Worm (Caenorhabditis elegans) whole organism, young adult: Measurements from ENCODE around the gene polk-1.

ENCODE experiments used
- B0261.1 ChIP-seq: sonication (generic microtip); optimal IDR thresholded peaks from 2 replicates; lab custom pipeline; 2016; ENCODE audit warnings: mild to moderate bottlenecking, missing genetic modification characterization, moderate library complexity, missing compliant biosample characterization
- C06A6.2 ChIP-seq: fragments of 200-800 bp; sonication (Bioruptor generic); conservative IDR thresholded peaks from 2 replicates; pipeline ENCODE4 v1.3.6; 2022; ENCODE audit warnings: missing genetic modification characterization, missing compliant biosample characterization
- C17E4.6 ChIP-seq: fragments of 200-800 bp; sonication (Bioruptor generic); IDR thresholded peaks from 2 replicates; pipeline ENCODE4 v1.3.6; 2022; ENCODE audit warnings: missing genetic modification reagents, missing genetic modification characterization, missing compliant biosample characterization
- F10E7.11 ChIP-seq: sonication (generic microtip); optimal IDR thresholded peaks from 2 replicates; lab custom pipeline; 2017; ENCODE audit warnings: mild to moderate bottlenecking, missing genetic modification characterization, moderate library complexity, missing compliant biosample characterization
- F33H1.4 ChIP-seq: fragments of 200-800 bp; sonication (Bioruptor generic); IDR thresholded peaks from 2 replicates; pipeline ENCODE4 v1.3.6; 2022; ENCODE audit warnings: missing genetic modification reagents, missing genetic modification characterization, missing compliant biosample characterization
- F37B4.10 ChIP-seq: fragments of 200-800 bp; sonication (Bioruptor generic); IDR thresholded peaks from 2 replicates; pipeline ENCODE4 v1.3.6; 2022; ENCODE audit warnings: missing genetic modification characterization, missing compliant biosample characterization
- F52B5.7 ChIP-seq: sonication (generic microtip); optimal IDR thresholded peaks from 2 replicates; lab custom pipeline; 2016; ENCODE audit warnings: mild to moderate bottlenecking, missing genetic modification characterization, missing compliant biosample characterization
- K12H6.12 ChIP-seq: fragments of 200-800 bp; sonication (Bioruptor generic); optimal IDR thresholded peaks from 2 replicates; lab custom pipeline; 2018; ENCODE audit warnings: mild to moderate bottlenecking, missing genetic modification characterization, missing compliant biosample characterization
- ZK185.1 ChIP-seq: sonication (generic microtip); optimal IDR thresholded peaks from 2 replicates; lab custom pipeline; 2016; ENCODE audit warnings: mild to moderate bottlenecking, missing genetic modification characterization, missing compliant biosample characterization; ENCODE audit not compliant: poor library complexity, severe bottlenecking
- ama-1 ChIP-seq, 3 experiments: fragments of 150-350 bp in 1 of 3; sonication (generic microtip) in 2 of 3; optimal IDR thresholded peaks; 2 replicates each; lab custom pipeline; 2014 to 2018; ENCODE audit warnings: missing biosample characterization in 2 of 3, missing genetic modification characterization in 2 of 3, missing genetic modification reagents in 2 of 3
- aptf-2 ChIP-seq: fragments of 200-800 bp; sonication (Bioruptor generic); conservative IDR thresholded peaks from 2 replicates; pipeline ENCODE4 v1.3.6; 2022; ENCODE audit warnings: missing genetic modification reagents, missing genetic modification characterization, missing compliant biosample characterization
- atf-7 ChIP-seq: sonication (generic microtip); optimal IDR thresholded peaks from 2 replicates; lab custom pipeline; 2017; ENCODE audit warnings: mild to moderate bottlenecking, missing genetic modification characterization, missing compliant biosample characterization
- bed-1 ChIP-seq: fragments of 200-800 bp; sonication (Bioruptor generic); IDR thresholded peaks from 2 replicates; pipeline ENCODE4 v1.3.6; 2022; ENCODE audit warnings: missing genetic modification reagents, missing genetic modification characterization, missing compliant biosample characterization
- cebp-1 ChIP-seq, 2 experiments: fragments of 200-800 bp in 1 of 2; sonication (Bioruptor generic) in 1 of 2; sonication (generic microtip) in 1 of 2; IDR thresholded peaks in 1 of 2; optimal IDR thresholded peaks in 1 of 2; 2 replicates each; pipeline versions ENCODE4 v1.3.6 to Lab custom; 2017 to 2022; ENCODE audit warnings: missing compliant biosample characterization in 2 of 2, missing genetic modification characterization in 2 of 2, mild to moderate bottlenecking in 1 of 2, missing genetic modification reagents in 1 of 2, moderate library complexity in 1 of 2
- cebp-2 ChIP-seq: fragments of 200-800 bp; sonication (Bioruptor generic); IDR thresholded peaks from 2 replicates; pipeline ENCODE4 v1.3.6; 2022; ENCODE audit warnings: missing genetic modification characterization, missing compliant biosample characterization
- ceh-100 ChIP-seq: fragments of 200-800 bp; sonication (Bioruptor generic); IDR thresholded peaks from 2 replicates; pipeline ENCODE4 v1.3.6; 2022; ENCODE audit warnings: missing genetic modification reagents, missing genetic modification characterization, missing compliant biosample characterization
- ceh-91 ChIP-seq: fragments of 200-800 bp; sonication (Bioruptor generic); IDR thresholded peaks from 2 replicates; pipeline ENCODE4 v1.3.6; 2022; ENCODE audit warnings: missing genetic modification reagents, missing genetic modification characterization, missing compliant biosample characterization
- dpl-1 ChIP-seq: fragments of 150-350 bp; optimal IDR thresholded peaks from 2 replicates; lab custom pipeline; 2014; ENCODE audit warnings: missing biosample characterization, missing genetic modification reagents, missing genetic modification characterization
- egrh-3 ChIP-seq: fragments of 200-800 bp; sonication (Bioruptor generic); IDR thresholded peaks from 2 replicates; pipeline ENCODE4 v1.3.6; 2022; ENCODE audit warnings: missing genetic modification reagents, missing genetic modification characterization, missing compliant biosample characterization
- ets-4 ChIP-seq: fragments of 200-800 bp; sonication (Bioruptor generic); optimal IDR thresholded peaks from 2 replicates; lab custom pipeline; 2018; ENCODE audit warnings: mild to moderate bottlenecking, missing genetic modification characterization, missing compliant biosample characterization
- fkh-3 ChIP-seq: sonication (generic microtip); optimal IDR thresholded peaks from 2 replicates; lab custom pipeline; 2016; ENCODE audit warnings: mild to moderate bottlenecking, missing genetic modification characterization, missing compliant biosample characterization
- hlh-26 ChIP-seq: fragments of 200-800 bp; sonication (Bioruptor generic); conservative IDR thresholded peaks from 2 replicates; pipeline ENCODE4 v1.3.6; 2022; ENCODE audit warnings: missing genetic modification reagents, missing genetic modification characterization, missing compliant biosample characterization
- hmg-20 ChIP-seq: fragments of 200-800 bp; sonication (Bioruptor generic); IDR thresholded peaks from 2 replicates; pipeline ENCODE4 v1.3.6; 2022; ENCODE audit warnings: missing genetic modification reagents, missing genetic modification characterization, missing compliant biosample characterization
- let-607 ChIP-seq, 2 experiments: fragments of 200-800 bp in 1 of 2; sonication (Bioruptor generic) in 1 of 2; sonication (generic microtip) in 1 of 2; optimal IDR thresholded peaks; 2 replicates each; lab custom pipeline; 2016 to 2018; ENCODE audit warnings: mild to moderate bottlenecking in 2 of 2, missing compliant biosample characterization in 2 of 2, missing genetic modification characterization in 2 of 2, moderate library complexity in 2 of 2, missing genotype in 1 of 2
- lin-40 ChIP-seq: sonication (generic microtip); optimal IDR thresholded peaks from 2 replicates; lab custom pipeline; 2016; ENCODE audit warnings: missing genetic modification characterization, mild to moderate bottlenecking, missing compliant biosample characterization, missing genotype, missing genetic modification reagents
- lir-1 ChIP-seq: fragments of 200-800 bp; sonication (Bioruptor generic); conservative IDR thresholded peaks from 2 replicates; pipeline ENCODE4 v1.3.6; 2022; ENCODE audit warnings: missing genetic modification reagents, missing genetic modification characterization, missing compliant biosample characterization
- mel-28 ChIP-seq: sonication (generic microtip); optimal IDR thresholded peaks from 2 replicates; lab custom pipeline; 2016; ENCODE audit warnings: borderline replicate concordance, mild to moderate bottlenecking, missing genetic modification characterization, missing compliant biosample characterization
- mes-4 ChIP-seq: sonication (generic microtip); optimal IDR thresholded peaks from 2 replicates; lab custom pipeline; 2016; ENCODE audit warnings: missing genotype, missing genetic modification characterization, missing compliant biosample characterization
- nfyb-1 ChIP-seq: fragments of 200-800 bp; sonication (Bioruptor generic); IDR thresholded peaks from 2 replicates; pipeline ENCODE4 v1.3.6; 2022; ENCODE audit warnings: missing genetic modification reagents, missing genetic modification characterization, missing compliant biosample characterization
- nhr-80 ChIP-seq: sonication (generic microtip); optimal IDR thresholded peaks from 2 replicates; lab custom pipeline; 2016; ENCODE audit warnings: missing genetic modification characterization, missing compliant biosample characterization
- nhr-90 ChIP-seq: sonication (generic microtip); optimal IDR thresholded peaks from 2 replicates; lab custom pipeline; 2016; ENCODE audit warnings: missing genotype, mild to moderate bottlenecking, missing genetic modification characterization, missing compliant biosample characterization
- pbrm-1 ChIP-seq: fragments of 200-800 bp; sonication (Bioruptor generic); IDR thresholded peaks from 2 replicates; pipeline ENCODE4 v1.3.6; 2022; ENCODE audit warnings: missing genetic modification reagents, missing genetic modification characterization, missing compliant biosample characterization
- tbp1 ChIP-seq: fragments of 200-800 bp; sonication (Bioruptor generic); optimal IDR thresholded peaks from 2 replicates; lab custom pipeline; 2018; ENCODE audit warnings: mild to moderate bottlenecking, missing genetic modification characterization, missing compliant biosample characterization
- zim-3 ChIP-seq: sonication (generic microtip); optimal IDR thresholded peaks from 2 replicates; lab custom pipeline; 2017; ENCODE audit warnings: mild to moderate bottlenecking, missing genetic modification characterization, moderate library complexity, missing compliant biosample characterization
- ztf-18 ChIP-seq: sonication (generic microtip); optimal IDR thresholded peaks from 2 replicates; lab custom pipeline; 2016; ENCODE audit warnings: missing genotype, mild to moderate bottlenecking, missing genetic modification characterization, missing compliant biosample characterization

The polk-1 gene

DNA sequence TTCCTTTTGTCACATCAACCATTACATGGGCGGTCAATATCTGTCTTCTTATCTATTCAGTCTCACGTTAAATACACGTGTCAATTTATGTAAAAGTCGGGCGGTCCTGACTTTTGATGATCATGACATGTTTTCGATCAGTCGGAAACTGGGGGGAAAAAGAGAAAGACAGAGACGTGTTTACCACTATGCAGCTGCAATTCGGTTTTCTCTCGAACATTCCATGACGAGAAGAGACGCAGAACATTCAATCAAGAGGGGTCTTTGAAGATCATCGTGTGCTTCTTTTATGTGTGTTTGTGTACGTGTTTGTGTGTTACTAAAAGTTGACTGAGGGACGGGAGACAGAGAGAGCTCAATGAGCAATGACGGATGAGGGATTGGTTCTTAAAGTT is 30.0 kb upstream of the polk-1 start (continued):
- TF ChIP-seq pbrm-1 (GFP tag; lab: Robert Waterston, UW) (peak; percentile 47; the same call in 1 of the 2 replicates), zim-3 (tag; lab: Kevin White, UChicago) (no peak), F10E7.11 (tag; lab: Kevin White, UChicago) (no peak), F33H1.4 (no peak), ZK185.1 (tag; lab: Kevin White, UChicago) (peak; percentile 39), ceh-100 (GFP tag; lab: Robert Waterston, UW) (no peak), aptf-2 (GFP tag; lab: Robert Waterston, UW) (no peak)

DNA sequence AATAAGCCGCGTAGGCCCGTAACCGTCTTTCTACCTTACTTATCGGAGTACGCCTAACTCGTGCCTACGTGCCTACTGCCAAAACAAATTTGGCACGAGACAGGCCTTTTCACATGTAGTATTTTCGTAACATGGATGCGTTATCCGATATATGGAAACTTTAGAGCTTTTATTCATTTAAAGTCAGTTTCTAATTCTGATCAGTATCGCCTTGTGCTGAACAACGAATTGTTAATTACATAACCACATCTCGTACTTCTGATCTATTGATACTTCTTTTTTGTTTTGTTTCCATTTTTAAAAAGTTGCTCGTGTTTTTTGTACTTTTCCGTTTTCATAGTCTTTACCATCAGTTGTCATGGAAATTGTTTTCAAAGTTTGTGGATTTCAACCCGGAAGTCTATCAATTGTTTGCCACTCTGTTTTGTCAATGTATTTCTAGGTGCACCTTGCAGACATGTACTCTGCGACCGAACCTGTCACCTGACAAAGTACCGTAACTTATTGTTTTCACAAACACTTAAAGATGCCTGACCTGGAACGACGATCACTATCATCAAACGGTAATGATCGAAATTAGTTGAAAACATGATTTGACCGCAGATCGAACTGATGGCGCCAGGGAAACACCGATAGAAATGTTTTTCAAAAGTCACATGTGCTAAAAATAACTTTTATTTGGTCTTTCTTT is 29.4 kb upstream of the polk-1 start:
- TF ChIP-seq K12H6.12 (tag; lab: Kevin White, UChicago), result no peak
- peak; percentile 41 for TF ChIP-seq ets-4 (GFP tag; lab: Kevin White, UChicago)
- TF ChIP-seq egrh-3 (GFP tag; lab: Robert Waterston, UW), result no peak
- TF ChIP-seq dpl-1 (GFP tag; lab: Kevin White, UChicago), result no peak
- TF ChIP-seq hmg-20, result no peak
- no peak for TF ChIP-seq atf-7 (tag; lab: Kevin White, UChicago)
- peak; percentile 34 for TF ChIP-seq ama-1 (optimal IDR thresholded peaks at IDR 0.05; lab: Kevin White, UChicago)
- TF ChIP-seq ama-1 (GFP tag; optimal IDR thresholded peaks at IDR 0.05; lab: Kevin White, UChicago), result no peak
- no peak for TF ChIP-seq C06A6.2 (GFP tag; lab: Robert Waterston, UW)
- TF ChIP-seq fkh-3 (tag; lab: Kevin White, UChicago), result no peak
- no peak for TF ChIP-seq cebp-2 (GFP tag; lab: Robert Waterston, UW)
- 0 out of 2 replicates have a peak, but pooled peaks have one; percentile 62 for TF ChIP-seq F37B4.10
- TF ChIP-seq, all 124 proteins: peak for 3

DNA sequence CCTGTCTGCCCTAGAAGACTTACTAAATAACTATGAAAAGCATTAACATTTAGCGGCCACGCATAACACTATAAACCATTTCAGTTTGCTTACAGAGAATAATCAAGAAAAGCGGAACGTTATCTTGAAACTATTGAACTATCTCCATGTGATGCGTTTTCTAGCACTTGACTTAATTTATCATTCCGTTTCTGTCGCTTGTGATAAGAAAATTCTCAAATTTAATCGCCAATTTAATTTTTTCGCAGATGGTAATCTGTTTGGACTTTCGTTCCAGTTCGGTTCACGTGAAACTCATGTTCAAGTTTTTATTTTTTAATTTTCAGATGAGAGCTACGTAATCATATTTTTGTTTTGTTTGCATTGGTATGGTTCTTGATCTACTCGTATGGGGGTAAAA is 28.6 kb upstream of the polk-1 start:
- TF ChIP-seq lin-40 (peak; percentile 10), F37B4.10 (no peak), F52B5.7 (tag; lab: Kevin White, UChicago) (no peak), nhr-90 (tag; lab: Kevin White, UChicago) (no peak), tbp1 (GFP tag; lab: Kevin White, UChicago) (peak; percentile 47), zim-3 (tag; lab: Kevin White, UChicago) (no peak), nfyb-1 (GFP tag; lab: Robert Waterston, UW) (no peak), bed-1 (GFP tag; lab: Robert Waterston, UW) (no peak), C17E4.6 (GFP tag; lab: Robert Waterston, UW) (no peak), ceh-91 (GFP tag; lab: Robert Waterston, UW) (no peak), let-607 (tag; optimal IDR thresholded peaks at IDR 0.05; lab: Kevin White, UChicago) (peak in 1 of 2 experiments; percentile 20), nhr-80 (peak; percentile 76), ztf-18 (tag; lab: Kevin White, UChicago) (no peak), mel-28 (tag; lab: Kevin White, UChicago) (no peak), cebp-1 (GFP tag; IDR thresholded peaks at IDR 0.05; lab: Robert Waterston, UW) (no peak), cebp-1 (tag; optimal IDR thresholded peaks at IDR 0.05; lab: Kevin White, UChicago) (peak; percentile 21)

DNA sequence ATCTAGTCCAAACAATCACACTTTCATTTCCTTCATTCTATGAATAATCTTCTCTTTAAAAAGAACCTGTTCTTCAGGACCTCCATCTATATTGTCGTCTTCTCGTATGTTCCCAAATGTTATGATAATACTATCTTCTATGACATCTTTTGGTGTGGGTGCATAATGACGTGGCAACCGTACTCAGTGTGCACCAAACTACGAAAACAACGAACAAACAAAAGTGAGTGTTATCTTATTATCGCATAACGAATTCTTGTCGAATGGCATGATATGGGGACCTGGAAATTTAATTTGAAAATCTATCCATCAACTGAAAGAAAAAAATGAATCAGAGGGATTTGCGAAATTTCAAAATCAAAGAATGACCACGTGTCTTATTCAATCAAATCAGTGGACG is 27.7 kb upstream of the polk-1 start:
- no peak for TF ChIP-seq dpl-1 (GFP tag; lab: Kevin White, UChicago)
- no peak for TF ChIP-seq mes-4 (tag; lab: Kevin White, UChicago)
- no peak for TF ChIP-seq hlh-26 (GFP tag; lab: Robert Waterston, UW)
- TF ChIP-seq B0261.1, result no peak
- no peak for TF ChIP-seq F10E7.11 (tag; lab: Kevin White, UChicago)
- TF ChIP-seq egrh-3 (GFP tag; lab: Robert Waterston, UW), result no peak
- no peak for TF ChIP-seq cebp-1 (GFP tag; IDR thresholded peaks at IDR 0.05; lab: Robert Waterston, UW)
- peak; percentile 29 for TF ChIP-seq cebp-1 (tag; optimal IDR thresholded peaks at IDR 0.05; lab: Kevin White, UChicago)
- no peak for TF ChIP-seq nhr-80
- no peak for TF ChIP-seq lir-1 (GFP tag; lab: Robert Waterston, UW)
